Fruit fly (Drosophila melanogaster) whole organism, embryonic: ENCODE results near the gene CG10333.

Source experiments
- Bdp1 ChIP-seq: fragments of 200-800 bp; sonication (Bioruptor generic); optimal IDR thresholded peaks from 3 replicates; lab custom pipeline; 2016; ENCODE audit warnings: missing biosample characterization, missing genetic modification characterization
- Bteb2 ChIP-seq: fragments of 200-800 bp; sonication (Bioruptor generic); optimal IDR thresholded peaks from 2 replicates; lab custom pipeline; 2016; ENCODE audit warnings: missing biosample characterization, missing genetic modification characterization
- CG12769 ChIP-seq: fragments of 200-800 bp; sonication (Bioruptor generic); optimal IDR thresholded peaks from 2 replicates; lab custom pipeline; 2019; ENCODE audit warnings: missing biosample characterization, mild to moderate bottlenecking, missing genetic modification characterization, moderate library complexity
- CG13287 ChIP-seq: fragments of 200-800 bp; sonication (Bioruptor generic); IDR thresholded peaks from 2 replicates; pipeline ENCODE4 v1.3.6; 2022; ENCODE audit warnings: missing biosample characterization, missing genetic modification characterization; ENCODE audit not compliant: partially characterized antibody
- CG13296 ChIP-seq: fragments of 200-800 bp; sonication (Bioruptor generic); optimal IDR thresholded peaks from 3 replicates; lab custom pipeline; 2018; ENCODE audit warnings: missing biosample characterization, mild to moderate bottlenecking, missing genetic modification characterization
- CG14014 ChIP-seq: fragments of 200-800 bp; sonication (Bioruptor generic); IDR thresholded peaks from 2 replicates; pipeline ENCODE4 v1.3.6; 2022; ENCODE audit warnings: missing biosample characterization, missing genetic modification characterization
- CG15696 ChIP-seq: fragments of 200-800 bp; sonication (Bioruptor generic); optimal IDR thresholded peaks from 2 replicates; lab custom pipeline; 2019; ENCODE audit warnings: missing biosample characterization, mild to moderate bottlenecking, missing genetic modification characterization, moderate library complexity
- CG17361 ChIP-seq: fragments of 200-800 bp; sonication (Bioruptor generic); IDR thresholded peaks from 3 replicates; pipeline ENCODE4 v1.3.6; 2022; ENCODE audit warnings: missing biosample characterization, missing genetic modification characterization
- CG17385 ChIP-seq: fragments of 200-800 bp; sonication (Bioruptor generic); optimal IDR thresholded peaks from 3 replicates; lab custom pipeline; 2018; ENCODE audit warnings: missing biosample characterization, mild to moderate bottlenecking, missing genetic modification characterization
- CG1792 ChIP-seq: fragments of 200-800 bp; sonication (Bioruptor generic); optimal IDR thresholded peaks from 2 replicates; lab custom pipeline; 2016; ENCODE audit warnings: missing biosample characterization, missing genetic modification characterization
- CG2129 ChIP-seq: fragments of 200-800 bp; sonication (Bioruptor generic); IDR thresholded peaks from 2 replicates; pipeline ENCODE4 v1.3.6; 2022; ENCODE audit warnings: missing biosample characterization, missing genetic modification characterization; ENCODE audit not compliant: partially characterized antibody
- CG3726 ChIP-seq: fragments of 200-800 bp; sonication (Bioruptor generic); IDR thresholded peaks from 3 replicates; pipeline ENCODE4, ENCODE4 v1.3.6; 2022; ENCODE audit warnings: missing biosample characterization, missing genetic modification characterization
- CG4617 ChIP-seq: fragments of 200-800 bp; sonication (Bioruptor generic); optimal IDR thresholded peaks from 3 replicates; lab custom pipeline; 2016; ENCODE audit warnings: missing biosample characterization, missing genetic modification characterization, borderline replicate concordance
- CG9876 ChIP-seq: fragments of 200-800 bp; sonication (Bioruptor generic); optimal IDR thresholded peaks from 2 replicates; lab custom pipeline; 2016; ENCODE audit warnings: missing biosample characterization, missing genetic modification characterization
- CG9932 ChIP-seq: fragments of 200-800 bp; sonication (Bioruptor generic); IDR thresholded peaks from 2 replicates; pipeline ENCODE4 v1.3.6; 2022; ENCODE audit warnings: missing biosample characterization, missing genetic modification characterization
- Camta ChIP-seq: fragments of 200-800 bp; sonication (Bioruptor generic); optimal IDR thresholded peaks from 2 replicates; lab custom pipeline; 2016; ENCODE audit warnings: missing biosample characterization, missing genetic modification characterization
- Dad ChIP-seq: fragments of 200-800 bp; sonication (Bioruptor generic); optimal IDR thresholded peaks from 3 replicates; lab custom pipeline; 2016; ENCODE audit warnings: missing biosample characterization, missing genetic modification characterization
- Dll ChIP-seq: fragments of 200-800 bp; sonication (Bioruptor generic); IDR thresholded peaks from 4 replicates; pipeline ENCODE4 v1.3.6; 2022; ENCODE audit warnings: missing biosample characterization, missing genetic modification characterization; ENCODE audit not compliant: partially characterized antibody
- E2f1 ChIP-seq: fragments of 200-800 bp; sonication (Bioruptor generic); IDR thresholded peaks from 2 replicates; pipeline ENCODE4 v1.3.6; 2022; ENCODE audit warnings: missing biosample characterization, missing genetic modification characterization
- Gsc ChIP-seq: fragments of 200-800 bp; sonication (Bioruptor generic); IDR thresholded peaks from 2 replicates; pipeline ENCODE4 v1.3.6; 2022; ENCODE audit warnings: missing biosample characterization, missing genetic modification characterization
- MESR4 ChIP-seq: fragments of 200-800 bp; sonication (Bioruptor generic); optimal IDR thresholded peaks from 2 replicates; lab custom pipeline; 2018; ENCODE audit warnings: missing biosample characterization, mild to moderate bottlenecking, missing genetic modification characterization, moderate library complexity
- Meics ChIP-seq: fragments of 200-800 bp; sonication (Bioruptor generic); optimal IDR thresholded peaks from 2 replicates; lab custom pipeline; 2017; ENCODE audit warnings: missing biosample characterization, mild to moderate bottlenecking, missing genetic modification characterization
- Mrtf ChIP-seq: fragments of 200-800 bp; sonication (Bioruptor generic); IDR thresholded peaks from 3 replicates; pipeline ENCODE4 v1.3.6; 2022; ENCODE audit warnings: missing biosample characterization, missing genetic modification characterization
- Nf-YB ChIP-seq: fragments of 200-800 bp; sonication (Bioruptor generic); optimal IDR thresholded peaks from 3 replicates; lab custom pipeline; 2019; ENCODE audit warnings: missing biosample characterization, mild to moderate bottlenecking, missing genetic modification characterization, moderate library complexity
- Oli ChIP-seq: fragments of 200-800 bp; sonication (Bioruptor generic); optimal IDR thresholded peaks from 2 replicates; lab custom pipeline; 2018; ENCODE audit warnings: missing biosample characterization, mild to moderate bottlenecking, missing genetic modification characterization, moderate library complexity
- Opbp ChIP-seq: fragments of 200-800 bp; sonication (Bioruptor generic); IDR thresholded peaks from 3 replicates; pipeline ENCODE4 v1.3.6; 2022; ENCODE audit warnings: missing biosample characterization, missing genetic modification characterization; ENCODE audit not compliant: partially characterized antibody
- ato ChIP-seq: fragments of 200-800 bp; sonication (Bioruptor generic); IDR thresholded peaks from 2 replicates; pipeline ENCODE4 v1.3.6; 2022; ENCODE audit warnings: missing biosample characterization, missing genetic modification characterization; ENCODE audit not compliant: partially characterized antibody
- cad ChIP-seq: fragments of >200 bp; optimal IDR thresholded peaks from 2 replicates; lab custom pipeline; 2017; ENCODE audit warnings: missing biosample characterization, missing genetic modification characterization
- cato ChIP-seq: fragments of 200-800 bp; sonication (Bioruptor generic); optimal IDR thresholded peaks from 2 replicates; lab custom pipeline; 2016; ENCODE audit warnings: missing biosample characterization, missing genetic modification characterization, borderline replicate concordance
- gcm2 ChIP-seq: fragments of 200-800 bp; sonication (Bioruptor generic); optimal IDR thresholded peaks from 2 replicates; lab custom pipeline; 2016; ENCODE audit warnings: missing biosample characterization, missing genetic modification characterization
- ham ChIP-seq: fragments of 200-800 bp; sonication (Bioruptor generic); IDR thresholded peaks from 2 replicates; pipeline ENCODE4 v1.3.6; 2022; ENCODE audit warnings: missing biosample characterization, missing genetic modification characterization
- hkb ChIP-seq, 2 experiments: fragments of 200-800 bp in 1 of 2; fragments of >200 bp in 1 of 2; sonication (Bioruptor generic) in 1 of 2; IDR thresholded peaks in 1 of 2; optimal IDR thresholded peaks in 1 of 2; 2 replicates each; pipeline versions ENCODE4 v1.3.6 to Lab custom; 2017 to 2022; ENCODE audit warnings: missing biosample characterization in 1 of 2, missing genetic modification characterization in 1 of 2
- ranshi ChIP-seq: fragments of 200-800 bp; sonication (Bioruptor generic); IDR thresholded peaks from 2 replicates; pipeline ENCODE4 v1.3.6; 2022; ENCODE audit warnings: missing biosample characterization, missing genetic modification characterization
- sens ChIP-seq: fragments of 200-800 bp; sonication (Bioruptor generic); peaks from one replicate; lab custom pipeline; 2016; ENCODE audit warnings: missing biosample characterization, missing genetic modification characterization
- stwl ChIP-seq: fragments of 200-800 bp; sonication (Bioruptor generic); optimal IDR thresholded peaks from 3 replicates; lab custom pipeline; 2018; ENCODE audit warnings: missing biosample characterization, mild to moderate bottlenecking, missing genetic modification characterization, moderate library complexity
- tll ChIP-seq, 2 experiments: fragments of 200-800 bp in 1 of 2; fragments of >200 bp in 1 of 2; sonication (Bioruptor generic) in 1 of 2; optimal IDR thresholded peaks; 2 replicates each; lab custom pipeline; 2017 to 2019; ENCODE audit warnings: missing biosample characterization in 2 of 2, missing genetic modification characterization in 2 of 2, mild to moderate bottlenecking in 1 of 2, moderate library complexity in 1 of 2
- zen ChIP-seq: fragments of 200-800 bp; sonication (Bioruptor generic); optimal IDR thresholded peaks from 3 replicates; lab custom pipeline; 2018; ENCODE audit warnings: missing biosample characterization, mild to moderate bottlenecking, missing genetic modification characterization, moderate library complexity
- zfh1 ChIP-seq: fragments of 200-800 bp; sonication (Bioruptor generic); IDR thresholded peaks from 3 replicates; pipeline ENCODE4 v1.3.6; 2022; ENCODE audit warnings: missing biosample characterization, missing genetic modification characterization

The CG10333 gene

DNA sequence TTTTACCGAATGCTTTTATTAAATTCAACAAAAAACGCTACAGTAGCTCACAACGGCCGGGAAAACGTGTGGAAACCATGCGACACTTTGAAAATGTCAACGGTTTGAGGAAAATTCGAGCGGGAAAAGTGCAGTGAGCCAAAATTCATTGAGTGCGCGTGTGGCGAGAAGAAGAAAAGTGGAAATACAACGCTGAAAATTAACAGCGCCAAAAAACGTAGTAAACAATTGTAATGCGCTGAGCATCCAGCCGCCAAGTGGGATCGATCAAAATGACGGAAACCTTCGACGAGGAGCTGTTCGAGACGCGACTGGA is 15.7 kb upstream of the CG10333 start:
- TF ChIP-seq E2f1 (GFP tag; lab: Robert Waterston, UW) (0 out of 2 replicates have a peak, but pooled peaks have one; percentile 5), Mrtf (no peak), Opbp (GFP tag; lab: Robert Waterston, UW) (no peak), Bdp1 (GFP tag; lab: Kevin White, UChicago) (no peak), Gsc (no peak), CG1792 (GFP tag; lab: Kevin White, UChicago) (no peak), sens (no peak), CG2129 (no peak), MESR4 (GFP tag; lab: Kevin White, UChicago) (peak; percentile 89), stwl (tag; lab: Kevin White, UChicago) (no peak), ham (no peak), Dad (GFP tag; lab: Kevin White, UChicago) (no peak), CG12769 (tag; lab: Kevin White, UChicago) (no peak), CG13287 (GFP tag; lab: Robert Waterston, UW) (0 out of 2 replicates have a peak, but pooled peaks have one; percentile 3), CG13296 (no peak), cato (GFP tag; lab: Kevin White, UChicago) (no peak), Camta (GFP tag; lab: Kevin White, UChicago) (no peak), Bteb2 (GFP tag; lab: Kevin White, UChicago) (no peak), CG17361 (GFP tag; lab: Robert Waterston, UW) (no peak), ato (no peak), CG15696 (no peak), CG3726 (GFP tag; lab: Robert Waterston, UW) (no peak), Oli (tag; lab: Kevin White, UChicago) (no peak), CG17385 (GFP tag; lab: Kevin White, UChicago) (peak; percentile 86), Dll (GFP tag; lab: Robert Waterston, UW) (peak; percentile 69; the same call in 1 of the 4 replicates), hkb (optimal IDR thresholded peaks at IDR 0.05; lab: Kevin White, UChicago) (no peak), hkb (GFP tag; IDR thresholded peaks at IDR 0.05; lab: Robert Waterston, UW) (peak; percentile 20; the same call in 1 of the 2 replicates), Meics (GFP tag; lab: Kevin White, UChicago) (no peak), CG4617 (GFP tag; lab: Kevin White, UChicago) (peak; percentile 45), CG14014 (no peak)

- TF ChIP-seq Nf-YB (GFP tag; lab: Kevin White, UChicago) (peak; percentile 74), CG9876 (GFP tag; lab: Kevin White, UChicago) (no peak), gcm2 (no peak), cad (GFP tag; lab: Kevin White, UChicago) (peak; percentile 60), CG9932 (GFP tag; lab: Robert Waterston, UW) (no peak), zen (tag; lab: Kevin White, UChicago) (peak; percentile 38), zfh1 (GFP tag; lab: Robert Waterston, UW) (no peak), ranshi (GFP tag; lab: Robert Waterston, UW) (no peak), tll (GFP tag; optimal IDR thresholded peaks at IDR 0.05; lab: Kevin White, UChicago) (peak in 1 of 2 experiments; percentile 83)
Measured at dm6 chr2L:18596871-18597338, 9.7 kb upstream of the CG10333 start, which contains the start of gene amos. Gene amos (minus strand): TSS chr2L:18596921.
